Worm (Caenorhabditis elegans) whole organism, midembryonic: ENCODE measurements around the gene F26F4.5.

Experiments
- cog-1 ChIP-seq: sonication (generic microtip); optimal IDR thresholded peaks from 2 replicates; lab custom pipeline; 2016; ENCODE audit warnings: missing genetic modification characterization, missing compliant biosample characterization
- tab-1 ChIP-seq: fragments of 200-800 bp; sonication (Bioruptor generic); IDR thresholded peaks from 2 replicates; pipeline ENCODE4 v1.3.6; 2022; ENCODE audit warnings: missing genetic modification characterization, missing compliant biosample characterization
- ztf-29 ChIP-seq: fragments of 200-800 bp; sonication (Bioruptor generic); IDR thresholded peaks from 2 replicates; pipeline ENCODE4 v1.3.6; 2022; ENCODE audit warnings: missing genetic modification reagents, missing genetic modification characterization, missing compliant biosample characterization

ce11 chrIII:4895313-4895712 is 4.3 kb upstream of the F26F4.5 start:
- TF ChIP-seq ztf-29 (GFP tag; lab: Robert Waterston, UW) = no peak
- TF ChIP-seq cog-1 (tag; lab: Kevin White, UChicago) = no peak
- TF ChIP-seq tab-1 (GFP tag; lab: Robert Waterston, UW) = no peak
